Fruit fly (Drosophila melanogaster) whole organism: ENCODE results near the gene CG43815.

Source experiments
- CG8478 ChIP-seq: fragments of >200 bp; optimal IDR thresholded peaks from 2 replicates; lab custom pipeline; 2018; ENCODE audit warnings: inconsistent platforms
- Dll ChIP-seq: fragments of >200 bp; optimal IDR thresholded peaks from 2 replicates; lab custom pipeline; 2017
- EcR ChIP-seq, 2 experiments: fragments of >200 bp; optimal IDR thresholded peaks; 2 replicates each; lab custom pipeline; 2017; ENCODE audit warnings: missing biosample characterization in 2 of 2, missing genetic modification characterization in 2 of 2, missing genetic modification reagents in 2 of 2
- pan ChIP-seq: fragments of >200 bp; optimal IDR thresholded peaks from 2 replicates; lab custom pipeline; 2017
- psq ChIP-seq: fragments of >200 bp; optimal IDR thresholded peaks from 2 replicates; lab custom pipeline; 2017
- usp ChIP-seq: fragments of >200 bp; optimal IDR thresholded peaks from 2 replicates; lab custom pipeline; 2017; ENCODE audit warnings: missing biosample characterization, missing genetic modification characterization, mixed read lengths

The CG43815 gene

DNA sequence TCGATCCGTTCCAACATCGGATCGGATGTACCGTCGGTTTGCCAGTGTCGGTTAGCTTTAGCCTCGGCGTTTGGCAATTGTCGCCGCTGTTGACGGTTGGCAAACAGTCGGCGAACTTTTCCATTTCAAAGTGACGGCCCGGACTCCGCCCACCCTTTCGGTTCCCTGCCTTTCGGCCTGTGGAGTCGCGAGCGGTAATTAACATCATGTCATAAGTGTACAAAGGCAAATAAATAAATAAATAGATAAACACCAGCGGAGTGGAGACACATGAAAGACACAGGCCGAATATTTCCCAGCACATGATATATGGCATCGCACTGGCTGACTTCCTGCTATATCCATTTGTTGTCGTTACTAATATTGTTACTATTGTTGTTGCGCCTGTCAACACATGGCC, 32.8 kb downstream of the CG43815 start:
- no peak for TF ChIP-seq Dll (lab: Kevin White, UChicago)
- no peak for TF ChIP-seq pan
- no peak for TF ChIP-seq CG8478 (lab: Kevin White, UChicago)
- no peak for TF ChIP-seq psq (lab: Kevin White, UChicago)
- no peak for TF ChIP-seq EcR (GFP tag; optimal IDR thresholded peaks at IDR 0.05; lab: Kevin White, UChicago)
- no peak for TF ChIP-seq usp (GFP tag; lab: Kevin White, UChicago)

dm6 chr2L:3610608-3611007, 34.6 kb downstream of the CG43815 start:
- no peak for TF ChIP-seq psq (lab: Kevin White, UChicago)
- TF ChIP-seq CG8478 (lab: Kevin White, UChicago): no peak
- no peak for TF ChIP-seq EcR (GFP tag; optimal IDR thresholded peaks at IDR 0.05; lab: Kevin White, UChicago)

- no peak for TF ChIP-seq usp (GFP tag; lab: Kevin White, UChicago)
- no peak for TF ChIP-seq Dll (lab: Kevin White, UChicago)
- TF ChIP-seq CG8478 (lab: Kevin White, UChicago): no peak
- no peak for TF ChIP-seq EcR (GFP tag; optimal IDR thresholded peaks at IDR 0.05; lab: Kevin White, UChicago)
- TF ChIP-seq psq (lab: Kevin White, UChicago): no peak
- TF ChIP-seq pan: no peak
These were observed 35.9 kb downstream of the CG43815 start for dm6 chr2L:3611762-3612424.

dm6 chr2L:3615156-3615555, 39.1 kb downstream of the CG43815 start:
- TF ChIP-seq psq (lab: Kevin White, UChicago): no peak
- TF ChIP-seq usp (GFP tag; lab: Kevin White, UChicago): no peak
- TF ChIP-seq CG8478 (lab: Kevin White, UChicago): no peak
- TF ChIP-seq EcR (GFP tag; optimal IDR thresholded peaks at IDR 0.05; lab: Kevin White, UChicago): no peak
- TF ChIP-seq pan: no peak
- TF ChIP-seq Dll (lab: Kevin White, UChicago): no peak

DNA sequence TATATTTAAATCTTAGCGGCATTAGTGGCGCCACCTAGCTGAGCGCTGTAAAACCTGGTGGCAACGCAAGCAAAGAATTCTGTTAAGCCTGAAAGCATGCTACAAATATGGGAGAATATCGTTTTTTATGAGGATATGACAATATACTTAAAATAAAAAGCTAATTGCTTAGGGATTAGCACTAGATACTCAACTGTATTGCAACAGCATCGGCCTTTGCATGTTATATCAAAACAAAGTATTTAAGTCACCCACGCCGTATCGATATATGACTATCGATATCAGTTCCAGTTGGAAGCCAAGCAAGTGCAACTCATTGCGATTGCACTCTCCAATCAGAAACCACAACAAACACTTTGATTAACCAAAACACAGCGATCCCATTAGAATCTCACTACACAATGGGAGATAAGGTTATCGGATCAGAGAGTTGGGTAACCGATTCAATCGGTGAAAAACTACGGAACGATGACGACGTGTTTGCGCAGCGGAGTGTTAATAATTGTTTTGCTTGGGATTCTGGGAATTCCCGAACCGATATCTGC, 42.9 kb downstream of the CG43815 start, which contains the start of gene Ugt36A1:
Ugt36A1 (plus strand) TSS at position 280 of the 545 bp plus-strand sequence.
- TF ChIP-seq usp (GFP tag; lab: Kevin White, UChicago): no peak
- TF ChIP-seq EcR (GFP tag; optimal IDR thresholded peaks at IDR 0.05; lab: Kevin White, UChicago): no peak
- TF ChIP-seq Dll (lab: Kevin White, UChicago): no peak
- TF ChIP-seq psq (lab: Kevin White, UChicago): no peak
- no peak for TF ChIP-seq pan
- TF ChIP-seq CG8478 (lab: Kevin White, UChicago): no peak

DNA sequence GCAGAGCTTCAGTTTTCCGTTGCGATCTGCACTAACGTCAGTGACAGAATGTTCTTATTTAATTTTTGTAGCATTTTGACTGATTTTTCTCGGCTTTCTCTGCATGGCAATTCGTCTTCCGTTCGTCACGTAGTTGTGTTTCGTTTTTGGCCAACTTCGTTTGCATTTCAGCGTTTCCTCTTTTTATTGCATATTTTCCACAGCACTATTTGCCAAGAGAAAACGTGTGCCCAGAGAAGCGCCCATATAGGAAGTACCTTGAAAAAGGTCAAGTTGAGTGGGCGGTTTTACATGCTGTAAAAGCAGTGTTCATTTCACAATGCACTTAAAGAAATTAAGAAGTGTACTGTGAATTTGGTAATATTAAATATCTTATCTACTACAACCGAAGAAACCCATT, 45.6 kb downstream of the CG43815 start, which contains the start of gene CG15418:
CG15418 (minus strand) TSS at position 101 of the 400 bp plus-strand sequence.
- TF ChIP-seq psq (lab: Kevin White, UChicago) (no peak), usp (GFP tag; lab: Kevin White, UChicago) (no peak), CG8478 (lab: Kevin White, UChicago) (no peak), Dll (lab: Kevin White, UChicago) (no peak), EcR (GFP tag; optimal IDR thresholded peaks at IDR 0.05; lab: Kevin White, UChicago) (no peak), pan (no peak)

DNA sequence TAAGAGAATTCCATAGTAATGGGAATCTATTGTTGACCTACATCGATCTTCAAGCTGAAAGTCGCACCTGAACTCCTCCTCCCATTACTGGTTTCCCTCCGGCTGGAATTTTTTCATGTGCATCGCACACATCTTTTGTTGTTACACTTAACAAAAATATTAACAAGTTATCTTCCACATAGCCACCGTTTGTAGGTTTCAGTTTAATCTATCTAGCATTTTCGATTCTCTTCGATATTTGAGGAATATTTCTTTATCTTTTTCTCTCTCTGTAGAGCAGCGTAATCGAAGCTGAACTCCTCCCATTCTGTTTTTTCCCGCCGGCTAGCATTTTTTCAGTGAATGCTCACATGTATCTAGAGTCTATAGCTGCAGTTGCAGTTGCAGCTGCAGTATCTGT, 48.8 kb downstream of the CG43815 start:
- TF ChIP-seq pan: no peak
- no peak for TF ChIP-seq CG8478 (lab: Kevin White, UChicago)
- TF ChIP-seq usp (GFP tag; lab: Kevin White, UChicago): no peak
- no peak for TF ChIP-seq EcR (GFP tag; optimal IDR thresholded peaks at IDR 0.05; lab: Kevin White, UChicago)
- TF ChIP-seq psq (lab: Kevin White, UChicago): no peak
- no peak for TF ChIP-seq Dll (lab: Kevin White, UChicago)
